5 fruit fly cellular contexts compared by ENCODE assay signal in genomic region chr3R:14659354-14659804, dm6.
TF ChIP-seq lines count a peak whose summit lies in the region.

Hexim (plus strand) TSS chr3R:14659438.

- peak; percentile 41 for TF ChIP-seq CTCF in whole organism, embryonic (GFP tag; optimal IDR thresholded peaks at IDR 0.05; lab: Kevin White, UChicago)

TF ChIP-seq in whole organism, adult, 20 proteins besides CTCF, POLR2A, EP300 and RAD21 (continues in another document):
- TF ChIP-seq cnc (optimal IDR thresholded peaks at IDR 0.05; lab: Kevin White, UChicago) (no peak), CG5204 (GFP tag; optimal IDR thresholded peaks at IDR 0.05; lab: Kevin White, UChicago) (no peak), ovo (GFP tag; optimal IDR thresholded peaks at IDR 0.05; lab: Kevin White, UChicago) (no peak), pad (GFP tag; optimal IDR thresholded peaks at IDR 0.05; lab: Kevin White, UChicago) (peak; percentile 16), toe (GFP tag; optimal IDR thresholded peaks at IDR 0.05; lab: Kevin White, UChicago) (no peak), bab1 (GFP tag; optimal IDR thresholded peaks at IDR 0.05; lab: Kevin White, UChicago) (peak; percentile 75), CG14711 (tag; optimal IDR thresholded peaks at IDR 0.05; lab: Kevin White, UChicago) (peak; percentile 30), CG11617 (GFP tag; optimal IDR thresholded peaks at IDR 0.05; lab: Kevin White, UChicago) (peak; percentile 45), Clk (GFP tag; optimal IDR thresholded peaks at IDR 0.05; lab: Kevin White, UChicago) (no peak), tj (GFP tag; optimal IDR thresholded peaks at IDR 0.05; lab: Kevin White, UChicago) (peak; percentile 32), CG7101 (tag; optimal IDR thresholded peaks at IDR 0.05; lab: Kevin White, UChicago) (peak; percentile 3), kay (GFP tag; lab: Kevin White, UChicago; ENCODE audit: borderline replicate concordance) (no peak), CG7045 (GFP tag; optimal IDR thresholded peaks at IDR 0.05; lab: Kevin White, UChicago) (no peak), Mnt (GFP tag; optimal IDR thresholded peaks at IDR 0.05; lab: Kevin White, UChicago) (peak; percentile 34), CG12768 (GFP tag; optimal IDR thresholded peaks at IDR 0.05; lab: Kevin White, UChicago) (peak; percentile 41), CG33017 (tag; optimal IDR thresholded peaks at IDR 0.05; lab: Kevin White, UChicago) (no peak), CG1620 (GFP tag; optimal IDR thresholded peaks at IDR 0.05; lab: Kevin White, UChicago) (peak; percentile 23), cic (GFP tag; optimal IDR thresholded peaks at IDR 0.05; lab: Kevin White, UChicago) (peak; percentile 35)

TF ChIP-seq in whole organism, embryonic, 481 proteins besides CTCF, POLR2A, EP300 and RAD21 (continues in another document):
- no peak for TF ChIP-seq CG17802 (tag; optimal IDR thresholded peaks at IDR 0.05; lab: Kevin White, UChicago)
- TF ChIP-seq MBD-R2 (GFP tag; IDR thresholded peaks at IDR 0.05; lab: Robert Waterston, UW): peak; percentile 33; the same call in 1 of the 2 replicates
- TF ChIP-seq CG3847 (GFP tag; IDR thresholded peaks at IDR 0.05; lab: Robert Waterston, UW): peak; percentile 44
- TF ChIP-seq nom (GFP tag; optimal IDR thresholded peaks at IDR 0.05; lab: Kevin White, UChicago): peak; percentile 78
- peak; percentile 41 for TF ChIP-seq CG15601 (tag; optimal IDR thresholded peaks at IDR 0.05; lab: Kevin White, UChicago)
- peak; percentile 46 for TF ChIP-seq Sry-δ (GFP tag; optimal IDR thresholded peaks at IDR 0.05; lab: Kevin White, UChicago)
- peak; percentile 19; the same call in 1 of the 3 replicates for TF ChIP-seq CG34224 (GFP tag; IDR thresholded peaks at IDR 0.05; lab: Robert Waterston, UW; ENCODE audit: partially characterized antibody)
- no peak for TF ChIP-seq CG11085 (GFP tag; IDR thresholded peaks at IDR 0.05; lab: Robert Waterston, UW)
- peak; percentile 19 for TF ChIP-seq Mad (GFP tag; optimal IDR thresholded peaks at IDR 0.05; lab: Kevin White, UChicago)
- TF ChIP-seq CG17361 (GFP tag; IDR thresholded peaks at IDR 0.05; lab: Robert Waterston, UW): peak; percentile 76; the same call in 2 of the 3 replicates
- TF ChIP-seq CG33213 (GFP tag; optimal IDR thresholded peaks at IDR 0.05; lab: Kevin White, UChicago): peak; percentile 12
- peak; percentile 71 for TF ChIP-seq CG17359 (tag; optimal IDR thresholded peaks at IDR 0.05; lab: Kevin White, UChicago)
- TF ChIP-seq CG18262 (tag; optimal IDR thresholded peaks at IDR 0.05; lab: Kevin White, UChicago): peak; percentile 17
- TF ChIP-seq Dp (GFP tag; optimal IDR thresholded peaks at IDR 0.05; lab: Kevin White, UChicago): peak; percentile 97
- TF ChIP-seq bsh (GFP tag; optimal IDR thresholded peaks at IDR 0.05; lab: Kevin White, UChicago): peak in 1 of 2 experiments; percentile 29
- peak; percentile 83 for TF ChIP-seq Ets97D (GFP tag; optimal IDR thresholded peaks at IDR 0.05; lab: Kevin White, UChicago)
- TF ChIP-seq Elba2 (GFP tag; optimal IDR thresholded peaks at IDR 0.05; lab: Kevin White, UChicago): peak; percentile 89
- peak; percentile 95 for TF ChIP-seq phol (tag; optimal IDR thresholded peaks at IDR 0.05; lab: Kevin White, UChicago)

TF ChIP-seq in whole organism, prepupa, 60 proteins besides CTCF, POLR2A, EP300 and RAD21:
- TF ChIP-seq esn (GFP tag; optimal IDR thresholded peaks at IDR 0.05; lab: Kevin White, UChicago) (peak; percentile 42), Sox15 (GFP tag; optimal IDR thresholded peaks at IDR 0.05; lab: Kevin White, UChicago) (no peak), topi (GFP tag; optimal IDR thresholded peaks at IDR 0.05; lab: Kevin White, UChicago) (peak; percentile 33), CG15336 (GFP tag; IDR thresholded peaks at IDR 0.05; lab: Robert Waterston, UW) (peak; percentile 47; the same call in 1 of the 2 replicates), CG34406 (GFP tag; optimal IDR thresholded peaks at IDR 0.05; lab: Kevin White, UChicago) (no peak), Hr4 (GFP tag; optimal IDR thresholded peaks at IDR 0.05; lab: Kevin White, UChicago) (no peak), CG6854 (GFP tag; optimal IDR thresholded peaks at IDR 0.05; lab: Kevin White, UChicago) (peak; percentile 33), Sox14 (GFP tag; optimal IDR thresholded peaks at IDR 0.05; lab: Kevin White, UChicago) (peak; percentile 47), ss (GFP tag; optimal IDR thresholded peaks at IDR 0.05; lab: Kevin White, UChicago) (no peak), CG3032 (tag; optimal IDR thresholded peaks at IDR 0.05; lab: Kevin White, UChicago) (peak; percentile 8)

TF ChIP-seq in whole organism, pupa, 21 proteins besides CTCF, POLR2A, EP300 and RAD21:
- no peak for TF ChIP-seq CG9948 (tag; optimal IDR thresholded peaks at IDR 0.05; lab: Kevin White, UChicago)
- TF ChIP-seq CG32121 (GFP tag; IDR thresholded peaks at IDR 0.05; lab: Robert Waterston, UW): no peak
- no peak for TF ChIP-seq CG34367 (tag; optimal IDR thresholded peaks at IDR 0.05; lab: Kevin White, UChicago)
- no peak for TF ChIP-seq Pif1A (GFP tag; optimal IDR thresholded peaks at IDR 0.05; lab: Kevin White, UChicago)
- TF ChIP-seq CG10348 (GFP tag; IDR thresholded peaks at IDR 0.05; lab: Robert Waterston, UW): no peak
- TF ChIP-seq CG14655 (GFP tag; optimal IDR thresholded peaks at IDR 0.05; lab: Kevin White, UChicago): no peak
- TF ChIP-seq CG13204 (GFP tag; optimal IDR thresholded peaks at IDR 0.05; lab: Kevin White, UChicago): no peak
- no peak for TF ChIP-seq Pif1B (GFP tag; optimal IDR thresholded peaks at IDR 0.05; lab: Kevin White, UChicago)
- peak; percentile 40 for TF ChIP-seq EcR (GFP tag; optimal IDR thresholded peaks at IDR 0.05; lab: Kevin White, UChicago)
- no peak for TF ChIP-seq fd96Ca (GFP tag; IDR thresholded peaks at IDR 0.05; lab: Robert Waterston, UW)
- TF ChIP-seq CG15710 (tag; optimal IDR thresholded peaks at IDR 0.05; lab: Kevin White, UChicago): peak; percentile 29
- peak; percentile 20 for TF ChIP-seq CG17806 (tag; optimal IDR thresholded peaks at IDR 0.05; lab: Kevin White, UChicago)
- TF ChIP-seq Snoo (tag; optimal IDR thresholded peaks at IDR 0.05; lab: Kevin White, UChicago): peak; percentile 26
- TF ChIP-seq CG8159 (tag; optimal IDR thresholded peaks at IDR 0.05; lab: Kevin White, UChicago): no peak
- TF ChIP-seq CG4496 (GFP tag; IDR thresholded peaks at IDR 0.05; lab: Robert Waterston, UW): peak; percentile 52; the same call in 2 of the 3 replicates
- no peak for TF ChIP-seq D1 (tag; optimal IDR thresholded peaks at IDR 0.05; lab: Kevin White, UChicago)
- peak; percentile 31 for TF ChIP-seq gl (tag; optimal IDR thresholded peaks at IDR 0.05; lab: Kevin White, UChicago)
- peak; percentile 52 for TF ChIP-seq Ets98B (GFP tag; IDR thresholded peaks at IDR 0.05; lab: Robert Waterston, UW)
- TF ChIP-seq CG12605 (GFP tag; IDR thresholded peaks at IDR 0.05; lab: Robert Waterston, UW): no peak; the same call in 1 of the 2 replicates

TF ChIP-seq in whole organism, wandering third instar larva, 38 proteins besides CTCF, POLR2A, EP300 and RAD21:
- TF ChIP-seq Hr83 (GFP tag; optimal IDR thresholded peaks at IDR 0.05; lab: Kevin White, UChicago; ENCODE audit: poor library complexity, severe bottlenecking): peak; percentile 5
- TF ChIP-seq Hr78 (GFP tag; optimal IDR thresholded peaks at IDR 0.05; lab: Kevin White, UChicago): no peak
- no peak for TF ChIP-seq Rel (GFP tag; optimal IDR thresholded peaks at IDR 0.05; lab: Kevin White, UChicago)
- TF ChIP-seq Rel (tag; optimal IDR thresholded peaks at IDR 0.05; lab: Kevin White, UChicago): peak; percentile 72
- peak; percentile 2 for TF ChIP-seq Dif (GFP tag; optimal IDR thresholded peaks at IDR 0.05; lab: Kevin White, UChicago; ENCODE audit: partially characterized antibody)
- TF ChIP-seq dl (GFP tag; optimal IDR thresholded peaks at IDR 0.05; lab: Kevin White, UChicago; ENCODE audit: insufficient read depth in 1 of 2, partially characterized antibody in 2 of 2): no peak
- no peak for TF ChIP-seq Dfd (GFP tag; optimal IDR thresholded peaks at IDR 0.05; lab: Kevin White, UChicago)
